Worm (Caenorhabditis elegans) whole organism, young adult: Measurements from ENCODE around the gene dct-18.

ENCODE experiments used
- Y53F4B.3 ChIP-seq: fragments of 200-800 bp; sonication (Bioruptor generic); IDR thresholded peaks from 2 replicates; pipeline ENCODE4 v1.3.6; 2022; ENCODE audit warnings: missing genetic modification reagents, missing genetic modification characterization, missing compliant biosample characterization
- Y56A3A.18 ChIP-seq: fragments of 200-800 bp; sonication (Bioruptor generic); IDR thresholded peaks from 2 replicates; pipeline ENCODE4 v1.3.6; 2022; ENCODE audit warnings: missing genetic modification reagents, missing genetic modification characterization, missing compliant biosample characterization
- Y79H2A.3 ChIP-seq: fragments of 200-800 bp; sonication (Bioruptor generic); conservative IDR thresholded peaks from 2 replicates; pipeline ENCODE4 v1.3.6; 2022; ENCODE audit warnings: missing genetic modification reagents, missing genetic modification characterization, missing compliant biosample characterization
- ama-1 ChIP-seq, 3 experiments: fragments of 150-350 bp in 1 of 3; sonication (generic microtip) in 2 of 3; optimal IDR thresholded peaks; 2 replicates each; lab custom pipeline; 2014 to 2018; ENCODE audit warnings: missing biosample characterization in 2 of 3, missing genetic modification characterization in 2 of 3, missing genetic modification reagents in 2 of 3
- bed-2 ChIP-seq: fragments of 200-800 bp; sonication (Bioruptor generic); IDR thresholded peaks from 2 replicates; pipeline ENCODE4 v1.3.6; 2022; ENCODE audit warnings: missing genetic modification reagents, missing genetic modification characterization, missing compliant biosample characterization
- ekl-4 ChIP-seq: fragments of 200-800 bp; sonication (Bioruptor generic); IDR thresholded peaks from 2 replicates; pipeline ENCODE4 v1.3.6; 2022; ENCODE audit warnings: missing genetic modification reagents, missing genetic modification characterization, missing compliant biosample characterization
- nhr-120 ChIP-seq: fragments of 200-800 bp; sonication (Bioruptor generic); IDR thresholded peaks from 2 replicates; pipeline ENCODE4 v1.3.6; 2022; ENCODE audit warnings: missing genetic modification characterization, missing compliant biosample characterization
- snpc-1.3 ChIP-seq: sonication (generic microtip); optimal IDR thresholded peaks from 2 replicates; lab custom pipeline; 2017; ENCODE audit warnings: missing genetic modification characterization, mild to moderate bottlenecking, missing compliant biosample characterization, antibody characterized with exemption, moderate library complexity, missing genotype, missing genetic modification reagents; ENCODE audit not compliant: insufficient read depth

- no peak for TF ChIP-seq ekl-4 (GFP tag; lab: Robert Waterston, UW)
- no peak for TF ChIP-seq Y56A3A.18 (GFP tag; lab: Robert Waterston, UW)
- TF ChIP-seq Y79H2A.3 (GFP tag; lab: Robert Waterston, UW) = no peak
- no peak for TF ChIP-seq Y53F4B.3
- TF ChIP-seq ama-1 (optimal IDR thresholded peaks at IDR 0.05; lab: Kevin White, UChicago) = no peak
- TF ChIP-seq ama-1 (GFP tag; optimal IDR thresholded peaks at IDR 0.05; lab: Kevin White, UChicago) = no peak
- TF ChIP-seq snpc-1.3 (tag; lab: Kevin White, UChicago) = no peak
- no peak for TF ChIP-seq nhr-120 (GFP tag; lab: Robert Waterston, UW)
- TF ChIP-seq bed-2 (GFP tag; lab: Robert Waterston, UW) = no peak
These were observed 8.1 kb downstream of the dct-18 start, which contains the start of gene arrd-10 for ce11 chrII:12939801-12940200.
